Worm (Caenorhabditis elegans): Measurements from ENCODE around the gene nhl-3.
A peak's percentile ranks its signal among the peaks of the same experiment; 100 is the strongest.

Gene nhl-3

ce11 chrII:584321-584848 lies 17.5 kb downstream of the nhl-3 start, which contains the start of the genes W08F4.12 and W08F4.13:
Gene W08F4.12, minus strand, starts transcription at chrII:584421.
Gene W08F4.13, plus strand, starts transcription at chrII:584798.
- TF ChIP-seq cnd-1 (tag; optimal IDR thresholded peaks at IDR 0.05) (no peak), nhr-237 (tag; optimal IDR thresholded peaks at IDR 0.05) (no peak), ces-1 (GFP tag; optimal IDR thresholded peaks at IDR 0.05) (no peak), mls-2 (tag; optimal IDR thresholded peaks at IDR 0.05) (no peak), nhr-12 (tag; optimal IDR thresholded peaks at IDR 0.05) (no peak), unc-120 (tag; optimal IDR thresholded peaks at IDR 0.05; ENCODE audit: poor library complexity, severe bottlenecking) (no peak), sem-2 (GFP tag; optimal IDR thresholded peaks at IDR 0.05) (no peak), ztf-11 (tag; optimal IDR thresholded peaks at IDR 0.05) (no peak), M03D4.4 (tag; optimal IDR thresholded peaks at IDR 0.05) (no peak), elt-1 (tag; optimal IDR thresholded peaks at IDR 0.05; ENCODE audit: borderline replicate concordance, insufficient read depth) (no peak)

- no peak for TF ChIP-seq ceh-43 (GFP tag; optimal IDR thresholded peaks at IDR 0.05)
- no peak for TF ChIP-seq ham-2 (GFP tag; optimal IDR thresholded peaks at IDR 0.05)
- no peak for TF ChIP-seq nhr-2 (tag; optimal IDR thresholded peaks at IDR 0.05)
- TF ChIP-seq snpc-4 (tag; optimal IDR thresholded peaks at IDR 0.05), result no peak
- TF ChIP-seq lsy-2 (tag; optimal IDR thresholded peaks at IDR 0.05), result no peak
- no peak for TF ChIP-seq unc-62 (GFP tag; optimal IDR thresholded peaks at IDR 0.05)
- no peak for TF ChIP-seq mls-2 (tag; optimal IDR thresholded peaks at IDR 0.05)
- no peak for TF ChIP-seq drap-1 (GFP tag; optimal IDR thresholded peaks at IDR 0.05)
- no peak for TF ChIP-seq unc-120 (tag; optimal IDR thresholded peaks at IDR 0.05; ENCODE audit: poor library complexity, severe bottlenecking)
- no peak for TF ChIP-seq pha-4 (tag; optimal IDR thresholded peaks at IDR 0.05)
- no peak for TF ChIP-seq nhr-76 (tag; optimal IDR thresholded peaks at IDR 0.05)
- TF ChIP-seq blmp-1 (tag; optimal IDR thresholded peaks at IDR 0.05), result no peak
- TF ChIP-seq sem-2 (GFP tag; optimal IDR thresholded peaks at IDR 0.05), result no peak
- no peak for TF ChIP-seq nhr-12 (tag; optimal IDR thresholded peaks at IDR 0.05)
- no peak for TF ChIP-seq lin-32 (GFP tag; optimal IDR thresholded peaks at IDR 0.05)
- TF ChIP-seq M03D4.4 (tag; optimal IDR thresholded peaks at IDR 0.05), result no peak
- no peak for TF ChIP-seq ces-1 (GFP tag; optimal IDR thresholded peaks at IDR 0.05)
- no peak for TF ChIP-seq nhr-28 (tag; optimal IDR thresholded peaks at IDR 0.05)
- no peak for TF ChIP-seq unc-39 (tag; optimal IDR thresholded peaks at IDR 0.05)
- TF ChIP-seq mep-1 (tag; optimal IDR thresholded peaks at IDR 0.05), result no peak
Observed at ce11 chrII:582649-583048, 19.3 kb downstream of the nhl-3 start, which contains the start of gene fbxb-14. Gene fbxb-14, minus strand, starts transcription at chrII:582749.

ce11 chrII:581983-582382 lies 19.9 kb downstream of the nhl-3 start:
- TF ChIP-seq unc-62 (GFP tag; optimal IDR thresholded peaks at IDR 0.05), result no peak
- TF ChIP-seq nhr-28 (tag; optimal IDR thresholded peaks at IDR 0.05), result no peak
- TF ChIP-seq blmp-1 (tag; optimal IDR thresholded peaks at IDR 0.05), result no peak
- TF ChIP-seq ztf-11 (tag; optimal IDR thresholded peaks at IDR 0.05), result no peak
- TF ChIP-seq mls-2 (tag; optimal IDR thresholded peaks at IDR 0.05), result no peak
- TF ChIP-seq elt-3 (tag; optimal IDR thresholded peaks at IDR 0.05), result no peak
- no peak for TF ChIP-seq pha-4 (tag; optimal IDR thresholded peaks at IDR 0.05)
- TF ChIP-seq lin-13 (tag; optimal IDR thresholded peaks at IDR 0.05), result no peak

- no peak for TF ChIP-seq mls-2 (tag; optimal IDR thresholded peaks at IDR 0.05)
- TF ChIP-seq unc-120 (tag; optimal IDR thresholded peaks at IDR 0.05; ENCODE audit: poor library complexity, severe bottlenecking), result peak; percentile 98
- no peak for TF ChIP-seq lin-13 (tag; optimal IDR thresholded peaks at IDR 0.05)
- TF ChIP-seq ces-1 (GFP tag; optimal IDR thresholded peaks at IDR 0.05), result peak; percentile 31
- TF ChIP-seq zip-8 (tag; optimal IDR thresholded peaks at IDR 0.05), result no peak
- no peak for TF ChIP-seq sptf-1 (tag; optimal IDR thresholded peaks at IDR 0.05)
- no peak for TF ChIP-seq nhr-237 (tag; optimal IDR thresholded peaks at IDR 0.05)
- no peak for TF ChIP-seq cnd-1 (tag; optimal IDR thresholded peaks at IDR 0.05)
Observed at ce11 chrII:580189-580643, 21.7 kb downstream of the nhl-3 start, which contains the start of the genes cdc-37 and W08F4.3. Gene cdc-37, minus strand, starts transcription at chrII:580593. Gene W08F4.3, plus strand, starts transcription at chrII:580602.

ce11 chrII:578803-579202 lies 23.1 kb downstream of the nhl-3 start:
- TF ChIP-seq ham-2 (GFP tag; optimal IDR thresholded peaks at IDR 0.05) (no peak), ceh-83 (GFP tag; optimal IDR thresholded peaks at IDR 0.05) (no peak), nhr-237 (tag; optimal IDR thresholded peaks at IDR 0.05) (no peak), M03D4.4 (tag; optimal IDR thresholded peaks at IDR 0.05) (no peak), drap-1 (GFP tag; optimal IDR thresholded peaks at IDR 0.05) (no peak), tbx-8 (GFP tag; optimal IDR thresholded peaks at IDR 0.05) (no peak), snpc-4 (tag; optimal IDR thresholded peaks at IDR 0.05) (no peak), flh-1 (GFP tag; optimal IDR thresholded peaks at IDR 0.05) (no peak), ces-1 (GFP tag; optimal IDR thresholded peaks at IDR 0.05) (no peak)

All from whole organism, mixed stage, embryonic.